Worm (Caenorhabditis elegans) whole organism, early embryonic: ENCODE data around the gene srbc-45.

ENCODE experiments used
- B0310.2 ChIP-seq: sonication (generic microtip); optimal IDR thresholded peaks from 2 replicates; lab custom pipeline; 2016; ENCODE audit warnings: mild to moderate bottlenecking, missing genetic modification characterization, missing compliant biosample characterization
- F13C5.2 ChIP-seq: sonication (generic microtip); optimal IDR thresholded peaks from 2 replicates; lab custom pipeline; 2017; ENCODE audit warnings: mild to moderate bottlenecking, missing genetic modification characterization, inconsistent platforms, missing compliant biosample characterization
- aly-1 ChIP-seq: sonication (generic microtip); optimal IDR thresholded peaks from 2 replicates; lab custom pipeline; 2016; ENCODE audit warnings: missing genetic modification characterization, missing compliant biosample characterization
- ama-1 ChIP-seq: fragments of 150-350 bp; optimal IDR thresholded peaks from 2 replicates; lab custom pipeline; 2014
- ceh-13 ChIP-seq: fragments of 200-800 bp; sonication (Bioruptor generic); optimal IDR thresholded peaks from 2 replicates; lab custom pipeline; 2018; ENCODE audit warnings: mild to moderate bottlenecking, missing genetic modification characterization, missing compliant biosample characterization
- ceh-36 ChIP-seq: sonication (generic microtip); optimal IDR thresholded peaks from 2 replicates; lab custom pipeline; 2016; ENCODE audit warnings: missing genetic modification characterization, inconsistent platforms, missing compliant biosample characterization
- ets-7 ChIP-seq: sonication (generic microtip); optimal IDR thresholded peaks from 2 replicates; lab custom pipeline; 2016; ENCODE audit warnings: missing genotype, missing genetic modification characterization, missing compliant biosample characterization
- flt-1 ChIP-seq: fragments of 200-800 bp; sonication (Bioruptor generic); IDR thresholded peaks from 2 replicates; pipeline ENCODE4 v1.3.6; 2022; ENCODE audit warnings: missing genetic modification characterization, missing compliant biosample characterization
- hmbx-1 ChIP-seq: sonication (generic microtip); optimal IDR thresholded peaks from 2 replicates; lab custom pipeline; 2016; ENCODE audit warnings: mild to moderate bottlenecking, missing genetic modification characterization, missing compliant biosample characterization
- hmg-4 ChIP-seq: fragments of 200-800 bp; sonication (Bioruptor generic); optimal IDR thresholded peaks from 2 replicates; lab custom pipeline; 2018; ENCODE audit warnings: mild to moderate bottlenecking, missing genetic modification characterization, missing compliant biosample characterization
- hnd-1 ChIP-seq: sonication (generic microtip); optimal IDR thresholded peaks from 2 replicates; lab custom pipeline; 2016; ENCODE audit warnings: missing genetic modification characterization, missing compliant biosample characterization
- pes-1 ChIP-seq: fragments of 200-800 bp; sonication (Bioruptor generic); IDR thresholded peaks from 2 replicates; pipeline ENCODE4 v1.3.6; 2022; ENCODE audit warnings: missing genetic modification reagents, missing genetic modification characterization, missing compliant biosample characterization
- scrt-1 ChIP-seq: fragments of 200-800 bp; sonication (Bioruptor generic); IDR thresholded peaks from 2 replicates; pipeline ENCODE4 v1.3.6; 2022; ENCODE audit warnings: missing genetic modification characterization, missing compliant biosample characterization
- sea-1 ChIP-seq: fragments of 200-800 bp; sonication (Bioruptor generic); conservative IDR thresholded peaks from 2 replicates; pipeline ENCODE4 v1.3.6; 2022; ENCODE audit warnings: missing genetic modification characterization, missing compliant biosample characterization
- tbx-11 ChIP-seq: fragments of 200-800 bp; sonication (Bioruptor generic); IDR thresholded peaks from 2 replicates; pipeline ENCODE4 v1.3.6; 2022; ENCODE audit warnings: missing genetic modification characterization, missing compliant biosample characterization
- tbx-37 ChIP-seq: fragments of 200-800 bp; sonication (Bioruptor generic); conservative IDR thresholded peaks from 2 replicates; pipeline ENCODE4 v1.3.6; 2022; ENCODE audit warnings: missing genetic modification reagents, missing genetic modification characterization, missing compliant biosample characterization
- tra-4 ChIP-seq: sonication (generic microtip); optimal IDR thresholded peaks from 2 replicates; lab custom pipeline; 2017; ENCODE audit warnings: missing genetic modification characterization, missing compliant biosample characterization

srbc-45 gene

ce11 chrV:12780248-12780647 is 23.1 kb upstream of the srbc-45 start:
- TF ChIP-seq aly-1 (tag; lab: Kevin White, UChicago) (peak; percentile 90), tbx-37 (GFP tag; lab: Robert Waterston, UW) (peak; percentile 94), tra-4 (peak; percentile 74), scrt-1 (GFP tag; lab: Robert Waterston, UW) (peak; percentile 98), pes-1 (peak; percentile 97), tbx-11 (GFP tag; lab: Robert Waterston, UW) (peak; percentile 95), ama-1 (lab: Kevin White, UChicago) (no peak), flt-1 (peak; percentile 97), hmbx-1 (peak; percentile 80), B0310.2 (tag; lab: Kevin White, UChicago) (peak; percentile 90), ceh-13 (peak; percentile 85), ets-7 (tag; lab: Kevin White, UChicago) (peak; percentile 77), hnd-1 (tag; lab: Kevin White, UChicago) (peak; percentile 88), hmg-4 (GFP tag; lab: Kevin White, UChicago) (peak; percentile 94), ceh-36 (tag; lab: Kevin White, UChicago) (peak; percentile 93), F13C5.2 (peak; percentile 88), sea-1 (peak; percentile 98)

DNA sequence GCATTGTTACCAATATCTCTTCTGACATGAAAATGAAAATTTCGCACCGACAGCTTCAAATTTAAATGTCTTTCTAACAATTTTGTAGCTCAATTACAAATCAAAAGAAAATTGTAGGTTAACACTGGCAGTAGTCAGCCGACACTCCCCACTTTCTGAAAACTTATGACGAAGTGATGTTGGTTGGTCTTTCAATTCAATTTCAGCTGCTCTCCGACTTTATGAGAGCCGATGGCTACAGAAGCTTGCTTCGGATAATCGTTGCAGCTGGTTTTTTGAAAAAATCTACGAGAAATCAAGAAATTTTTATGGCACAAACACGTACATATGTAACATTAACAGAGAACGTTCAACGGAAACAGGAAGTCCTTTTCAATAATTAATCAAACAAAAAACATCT is 18.5 kb upstream of the srbc-45 start, which contains the start of gene sre-20:
TSS of gene sre-20 (minus strand) at position 101 of the 400 bp plus-strand sequence.
- TF ChIP-seq F13C5.2 (no peak), scrt-1 (GFP tag; lab: Robert Waterston, UW) (no peak), ceh-13 (no peak), hnd-1 (tag; lab: Kevin White, UChicago) (no peak), ets-7 (tag; lab: Kevin White, UChicago) (no peak), tra-4 (no peak), hmbx-1 (no peak), aly-1 (tag; lab: Kevin White, UChicago) (no peak), ama-1 (lab: Kevin White, UChicago) (no peak), B0310.2 (tag; lab: Kevin White, UChicago) (no peak), hmg-4 (GFP tag; lab: Kevin White, UChicago) (no peak)

DNA sequence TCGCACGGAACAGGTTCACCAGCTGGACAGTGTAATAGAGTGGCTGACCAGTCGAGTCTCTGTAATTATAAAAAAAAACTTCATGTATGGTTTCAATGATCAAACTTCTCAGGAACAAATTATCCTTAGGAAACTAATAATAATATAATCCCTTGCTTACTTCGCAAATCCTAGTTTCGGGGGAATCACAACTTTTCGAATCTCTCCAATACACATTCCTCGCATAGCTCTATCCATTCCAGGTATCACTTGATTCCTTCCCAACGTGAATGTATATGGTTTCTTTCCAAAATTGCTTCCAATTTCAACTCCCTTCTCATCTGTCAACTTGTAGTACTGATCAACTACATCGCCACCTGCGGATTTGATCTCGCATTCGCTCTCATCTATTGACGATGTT is 17.0 kb upstream of the srbc-45 start:
- TF ChIP-seq ceh-13 = no peak
- TF ChIP-seq aly-1 (tag; lab: Kevin White, UChicago) = no peak
- no peak for TF ChIP-seq F13C5.2
- no peak for TF ChIP-seq B0310.2 (tag; lab: Kevin White, UChicago)
- no peak for TF ChIP-seq ceh-36 (tag; lab: Kevin White, UChicago)
- no peak for TF ChIP-seq tra-4

DNA sequence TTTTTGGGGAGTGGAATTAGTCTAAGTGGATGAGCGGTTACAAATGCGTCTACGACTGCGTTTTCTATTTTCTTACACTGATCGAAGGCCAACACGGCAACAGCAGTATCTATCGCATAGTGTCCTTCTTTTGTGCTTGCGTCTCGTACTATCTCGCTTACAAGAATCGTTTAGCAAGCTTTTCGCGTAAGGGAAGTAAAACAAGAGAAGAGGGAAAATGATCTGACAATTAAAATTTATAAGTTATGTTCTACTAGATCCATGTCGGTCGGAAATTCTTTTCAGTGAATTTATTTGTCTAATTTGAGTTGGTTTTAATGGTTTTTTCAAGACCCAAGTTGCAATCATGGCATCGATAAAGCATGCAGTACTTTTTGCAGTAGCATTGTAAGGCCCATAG is 16.3 kb upstream of the srbc-45 start, which contains the start of gene fkb-4:
TSS of gene fkb-4 (minus strand) at position 101 of the 400 bp plus-strand sequence.
- TF ChIP-seq tbx-37 (GFP tag; lab: Robert Waterston, UW) (no peak), hmg-4 (GFP tag; lab: Kevin White, UChicago) (no peak), ama-1 (lab: Kevin White, UChicago) (no peak), scrt-1 (GFP tag; lab: Robert Waterston, UW) (no peak), ceh-13 (no peak), tra-4 (no peak), hmbx-1 (no peak), flt-1 (no peak), sea-1 (no peak), hnd-1 (tag; lab: Kevin White, UChicago) (no peak), tbx-11 (GFP tag; lab: Robert Waterston, UW) (no peak), B0310.2 (tag; lab: Kevin White, UChicago) (no peak), ceh-36 (tag; lab: Kevin White, UChicago) (no peak), aly-1 (tag; lab: Kevin White, UChicago) (no peak), pes-1 (no peak)

ce11 chrV:12788451-12788850 is 14.9 kb upstream of the srbc-45 start, which contains the start of gene srbc-44:
Gene srbc-44 (minus strand): TSS chrV:12788551.
- TF ChIP-seq aly-1 (tag; lab: Kevin White, UChicago) (no peak), ets-7 (tag; lab: Kevin White, UChicago) (no peak), hnd-1 (tag; lab: Kevin White, UChicago) (no peak), tra-4 (no peak), hmg-4 (GFP tag; lab: Kevin White, UChicago) (no peak), sea-1 (no peak), ama-1 (lab: Kevin White, UChicago) (no peak), pes-1 (no peak), B0310.2 (tag; lab: Kevin White, UChicago) (no peak), hmbx-1 (no peak), tbx-11 (GFP tag; lab: Robert Waterston, UW) (no peak), ceh-13 (no peak), tbx-37 (GFP tag; lab: Robert Waterston, UW) (no peak), F13C5.2 (no peak), ceh-36 (tag; lab: Kevin White, UChicago) (no peak), flt-1 (no peak), scrt-1 (GFP tag; lab: Robert Waterston, UW) (no peak)

DNA sequence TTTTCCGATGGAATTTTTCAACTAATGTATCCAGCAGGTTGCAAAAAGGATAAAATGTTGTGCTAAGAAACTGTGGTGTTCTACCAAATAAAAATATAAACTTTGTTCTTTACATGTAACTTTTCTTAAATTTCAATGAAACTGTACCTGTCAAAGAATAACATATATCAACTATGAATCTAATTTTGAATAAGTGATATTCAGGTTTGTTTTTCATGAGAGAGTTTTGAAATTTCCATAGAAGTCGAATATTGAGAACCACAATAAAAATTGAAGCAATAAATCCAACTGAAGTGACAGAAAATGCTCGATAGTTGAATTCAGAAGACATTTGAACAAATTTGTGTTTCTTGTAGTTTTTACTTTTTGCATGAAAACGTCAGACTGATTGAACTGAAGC is 13.2 kb upstream of the srbc-45 start, which contains the start of gene srbc-43:
TSS of gene srbc-43 (minus strand) at position 331 of the 400 bp plus-strand sequence.
- no peak for TF ChIP-seq F13C5.2
- no peak for TF ChIP-seq sea-1
- TF ChIP-seq pes-1 = no peak
- TF ChIP-seq tbx-37 (GFP tag; lab: Robert Waterston, UW) = no peak
- TF ChIP-seq flt-1 = no peak
- TF ChIP-seq tbx-11 (GFP tag; lab: Robert Waterston, UW) = no peak
- no peak for TF ChIP-seq ceh-36 (tag; lab: Kevin White, UChicago)
- no peak for TF ChIP-seq tra-4
- TF ChIP-seq hmg-4 (GFP tag; lab: Kevin White, UChicago) = no peak
- no peak for TF ChIP-seq ceh-13

- no peak for TF ChIP-seq hmbx-1
- TF ChIP-seq F13C5.2 = no peak
- TF ChIP-seq ceh-13 = no peak
- no peak for TF ChIP-seq B0310.2 (tag; lab: Kevin White, UChicago)
- no peak for TF ChIP-seq tbx-37 (GFP tag; lab: Robert Waterston, UW)
- TF ChIP-seq ets-7 (tag; lab: Kevin White, UChicago) = no peak
- TF ChIP-seq tbx-11 (GFP tag; lab: Robert Waterston, UW) = no peak
- TF ChIP-seq sea-1 = no peak
These were observed 10.6 kb upstream of the srbc-45 start, which contains the start of gene ugt-5 for ce11 chrV:12792752-12793151. Gene ugt-5 (minus strand): TSS chrV:12792965.
